Fruit fly (Drosophila melanogaster) whole organism, prepupa: Measurements from ENCODE around the gene CG10336.

Source experiments
- Blimp-1 ChIP-seq: fragments of 200-800 bp; sonication (Bioruptor generic); optimal IDR thresholded peaks from 3 replicates; lab custom pipeline; 2017; ENCODE audit warnings: missing biosample characterization, missing genetic modification characterization, mild to moderate bottlenecking, moderate library complexity, missing genetic modification reagents
- CG10631 ChIP-seq: fragments of 200-800 bp; sonication (Bioruptor generic); optimal IDR thresholded peaks from 2 replicates; lab custom pipeline; 2016; ENCODE audit warnings: missing biosample characterization, missing genetic modification characterization
- CG10669 ChIP-seq: fragments of 200-800 bp; sonication (Bioruptor generic); optimal IDR thresholded peaks from 3 replicates; lab custom pipeline; 2018; ENCODE audit warnings: missing biosample characterization, mild to moderate bottlenecking, missing genetic modification characterization, moderate library complexity
- CG11294 ChIP-seq: fragments of 200-800 bp; sonication (Bioruptor generic); IDR thresholded peaks from 2 replicates; pipeline ENCODE4 v1.3.6; 2022; ENCODE audit warnings: missing biosample characterization, missing genetic modification characterization
- CG11762 ChIP-seq: fragments of 200-800 bp; sonication (Bioruptor generic); optimal IDR thresholded peaks from 3 replicates; lab custom pipeline; 2016; ENCODE audit warnings: missing biosample characterization, missing genetic modification characterization; ENCODE audit not compliant: insufficient read depth
- CG16779 ChIP-seq: fragments of 200-800 bp; sonication (Bioruptor generic); optimal IDR thresholded peaks from 3 replicates; lab custom pipeline; 2017; ENCODE audit warnings: missing biosample characterization, mild to moderate bottlenecking, missing genetic modification characterization
- CG3032 ChIP-seq: fragments of 200-800 bp; optimal IDR thresholded peaks from 2 replicates; lab custom pipeline; 2019; ENCODE audit warnings: missing biosample characterization, mild to moderate bottlenecking, missing genetic modification characterization, moderate library complexity
- CG32006 ChIP-seq: fragments of 200-800 bp; sonication (Bioruptor generic); optimal IDR thresholded peaks from 3 replicates; lab custom pipeline; 2017; ENCODE audit warnings: missing biosample characterization, mild to moderate bottlenecking, missing genetic modification characterization
- CG34406 ChIP-seq: fragments of 200-800 bp; sonication (Bioruptor generic); optimal IDR thresholded peaks from 3 replicates; lab custom pipeline; 2016; ENCODE audit warnings: missing biosample characterization, missing genetic modification characterization
- CG3919 ChIP-seq: fragments of 200-800 bp; sonication (Bioruptor generic); optimal IDR thresholded peaks from 3 replicates; lab custom pipeline; 2016; ENCODE audit warnings: missing biosample characterization, missing genetic modification characterization
- CG6163 ChIP-seq: fragments of 200-800 bp; sonication (Bioruptor generic); IDR thresholded peaks from 3 replicates; pipeline ENCODE4 v1.3.6; 2022; ENCODE audit warnings: missing biosample characterization, missing genetic modification characterization
- CG6276 ChIP-seq: fragments of 200-800 bp; sonication (Bioruptor generic); optimal IDR thresholded peaks from 2 replicates; lab custom pipeline; 2017; ENCODE audit warnings: missing biosample characterization, mild to moderate bottlenecking, missing genetic modification characterization
- CG6792 ChIP-seq: fragments of 200-800 bp; sonication (Bioruptor generic); optimal IDR thresholded peaks from 3 replicates; lab custom pipeline; 2016; ENCODE audit warnings: missing biosample characterization, missing genetic modification characterization
- CG6854 ChIP-seq: fragments of 200-800 bp; sonication (Bioruptor generic); optimal IDR thresholded peaks from 2 replicates; lab custom pipeline; 2017; ENCODE audit warnings: missing biosample characterization, mild to moderate bottlenecking, missing genetic modification characterization
- CG7368 ChIP-seq: fragments of 200-800 bp; sonication (Bioruptor generic); optimal IDR thresholded peaks from 3 replicates; lab custom pipeline; 2016; ENCODE audit warnings: missing biosample characterization, missing genetic modification characterization
- CG8119 ChIP-seq: fragments of 200-800 bp; sonication (Bioruptor generic); IDR thresholded peaks from 3 replicates; pipeline ENCODE4 v1.3.6; 2022; ENCODE audit warnings: missing biosample characterization, missing genetic modification characterization
- CG8632 ChIP-seq: fragments of 200-800 bp; sonication (Bioruptor generic); optimal IDR thresholded peaks from 3 replicates; lab custom pipeline; 2016; ENCODE audit warnings: missing biosample characterization, missing genetic modification characterization
- CG9139 ChIP-seq: fragments of 200-800 bp; sonication (Bioruptor generic); optimal IDR thresholded peaks from 3 replicates; lab custom pipeline; 2017; ENCODE audit warnings: missing biosample characterization, mild to moderate bottlenecking, missing genetic modification characterization
- Eip78C ChIP-seq: fragments of 200-800 bp; sonication (Bioruptor generic); peaks from one replicate; lab custom pipeline; 2016; ENCODE audit warnings: missing biosample characterization, missing genetic modification characterization
- Eip93F ChIP-seq: fragments of 200-800 bp; sonication (Bioruptor generic); optimal IDR thresholded peaks from 2 replicates; lab custom pipeline; 2016; ENCODE audit warnings: missing biosample characterization, mild to moderate bottlenecking, missing genetic modification characterization
- Ets21C ChIP-seq: fragments of 200-800 bp; sonication (Bioruptor generic); optimal IDR thresholded peaks from 3 replicates; lab custom pipeline; 2016; ENCODE audit warnings: missing biosample characterization, missing genetic modification characterization
- Ets96B ChIP-seq: fragments of 200-800 bp; optimal IDR thresholded peaks from 2 replicates; lab custom pipeline; 2019; ENCODE audit warnings: missing biosample characterization, mild to moderate bottlenecking, missing genetic modification characterization, moderate library complexity
- Hr39 ChIP-seq: fragments of 200-800 bp; sonication (Bioruptor generic); optimal IDR thresholded peaks from 2 replicates; lab custom pipeline; 2016; ENCODE audit warnings: missing biosample characterization, missing genetic modification characterization
- Hr4 ChIP-seq: fragments of 200-800 bp; sonication (Bioruptor generic); optimal IDR thresholded peaks from 3 replicates; lab custom pipeline; 2016; ENCODE audit warnings: missing biosample characterization, missing genetic modification characterization
- Lpt ChIP-seq: fragments of 200-800 bp; sonication (Bioruptor generic); optimal IDR thresholded peaks from 3 replicates; lab custom pipeline; 2016; ENCODE audit warnings: missing biosample characterization, missing genetic modification characterization
- OdsH ChIP-seq: fragments of 200-800 bp; sonication (Bioruptor generic); optimal IDR thresholded peaks from 3 replicates; lab custom pipeline; 2016; ENCODE audit warnings: missing biosample characterization, missing genetic modification characterization
- Smox ChIP-seq: fragments of 200-800 bp; sonication (Bioruptor generic); optimal IDR thresholded peaks from 3 replicates; lab custom pipeline; 2016; ENCODE audit warnings: missing biosample characterization, missing genetic modification characterization
- Sox14 ChIP-seq: fragments of 200-800 bp; sonication (Bioruptor generic); optimal IDR thresholded peaks from 3 replicates; lab custom pipeline; 2016; ENCODE audit warnings: missing biosample characterization, missing genetic modification characterization
- Sox15 ChIP-seq: fragments of 200-800 bp; sonication (Bioruptor generic); optimal IDR thresholded peaks from 3 replicates; lab custom pipeline; 2016; ENCODE audit warnings: missing biosample characterization, missing genetic modification characterization
- achi ChIP-seq: fragments of 200-800 bp; sonication (Bioruptor generic); optimal IDR thresholded peaks from 3 replicates; lab custom pipeline; 2016; ENCODE audit warnings: missing biosample characterization, missing genetic modification characterization
- acj6 ChIP-seq: fragments of 200-800 bp; sonication (Bioruptor generic); optimal IDR thresholded peaks from 3 replicates; lab custom pipeline; 2016; ENCODE audit warnings: missing biosample characterization, missing genetic modification characterization
- dac ChIP-seq: fragments of 200-800 bp; sonication (Bioruptor generic); optimal IDR thresholded peaks from 2 replicates; lab custom pipeline; 2017; ENCODE audit warnings: missing biosample characterization, mild to moderate bottlenecking, missing genetic modification characterization
- eg ChIP-seq: fragments of 200-800 bp; sonication (Bioruptor generic); IDR thresholded peaks from 3 replicates; pipeline ENCODE4 v1.3.6; 2022; ENCODE audit warnings: missing biosample characterization, missing genetic modification characterization
- esn ChIP-seq: fragments of 200-800 bp; sonication (Bioruptor generic); optimal IDR thresholded peaks from 2 replicates; lab custom pipeline; 2016; ENCODE audit warnings: missing biosample characterization, mild to moderate bottlenecking, missing genetic modification characterization, moderate library complexity
- fd59A ChIP-seq: fragments of 200-800 bp; sonication (Bioruptor generic); optimal IDR thresholded peaks from 2 replicates; lab custom pipeline; 2017; ENCODE audit warnings: missing biosample characterization, mild to moderate bottlenecking, missing genetic modification characterization, missing genetic modification reagents
- fd85E ChIP-seq: fragments of 200-800 bp; sonication (Bioruptor generic); optimal IDR thresholded peaks from 3 replicates; lab custom pipeline; 2016; ENCODE audit warnings: missing biosample characterization, missing genetic modification characterization
- fkh ChIP-seq: fragments of 200-800 bp; sonication (Bioruptor generic); optimal IDR thresholded peaks from 3 replicates; lab custom pipeline; 2017; ENCODE audit warnings: missing biosample characterization, mild to moderate bottlenecking, missing genetic modification characterization, moderate library complexity
- lz ChIP-seq: fragments of 200-800 bp; sonication (Bioruptor generic); optimal IDR thresholded peaks from 3 replicates; lab custom pipeline; 2016; ENCODE audit warnings: missing biosample characterization, missing genetic modification characterization
- net ChIP-seq: fragments of 200-800 bp; sonication (Bioruptor generic); optimal IDR thresholded peaks from 3 replicates; lab custom pipeline; 2016; ENCODE audit warnings: missing biosample characterization, missing genetic modification characterization
- spab ChIP-seq: fragments of 200-800 bp; sonication (Bioruptor generic); optimal IDR thresholded peaks from 2 replicates; lab custom pipeline; 2017; ENCODE audit warnings: missing biosample characterization, mild to moderate bottlenecking, missing genetic modification characterization, missing genetic modification reagents
- ss ChIP-seq, 2 experiments: fragments of 200-800 bp; sonication (Bioruptor generic); optimal IDR thresholded peaks; 2 replicates in 1 of 2; 3 replicates in 1 of 2; lab custom pipeline; 2017 to 2018; ENCODE audit warnings: mild to moderate bottlenecking in 2 of 2, missing biosample characterization in 2 of 2, missing genetic modification characterization in 2 of 2, moderate library complexity in 1 of 2
- svp ChIP-seq: fragments of 200-800 bp; sonication (Bioruptor generic); peaks from one replicate; lab custom pipeline; 2016; ENCODE audit warnings: missing biosample characterization, missing genetic modification characterization
- topi ChIP-seq: fragments of 200-800 bp; sonication (Bioruptor generic); optimal IDR thresholded peaks from 3 replicates; lab custom pipeline; 2016; ENCODE audit warnings: missing biosample characterization, missing genetic modification characterization
- vri ChIP-seq: fragments of 200-800 bp; sonication (Bioruptor generic); optimal IDR thresholded peaks from 3 replicates; lab custom pipeline; 2016; ENCODE audit warnings: missing biosample characterization, mild to moderate bottlenecking, missing genetic modification characterization

CG10336 gene

dm6 chr2L:18653328-18653675 lies 36.0 kb upstream of the CG10336 start (continued):
- TF ChIP-seq esn (GFP tag; lab: Kevin White, UChicago) = peak; percentile 90
- peak; percentile 73 for TF ChIP-seq CG7368
- TF ChIP-seq CG6276 (GFP tag; lab: Kevin White, UChicago) = peak; percentile 28
- peak; percentile 48 for TF ChIP-seq CG9139 (GFP tag; lab: Kevin White, UChicago)
- peak; percentile 70 for TF ChIP-seq Sox15
- peak; percentile 97 for TF ChIP-seq svp
- peak; percentile 82 for TF ChIP-seq CG3032 (tag; lab: Kevin White, UChicago)
- TF ChIP-seq CG6163 (GFP tag; lab: Robert Waterston, UW) = peak; percentile 84
- TF ChIP-seq Smox (GFP tag; lab: Kevin White, UChicago) = peak; percentile 92
- TF ChIP-seq Sox14 (GFP tag; lab: Kevin White, UChicago) = peak; percentile 84
- TF ChIP-seq Blimp-1 = peak; percentile 60
- peak; percentile 82 for TF ChIP-seq CG34406 (GFP tag; lab: Kevin White, UChicago)
- TF ChIP-seq OdsH = peak; percentile 80
- peak; percentile 82 for TF ChIP-seq lz
- peak; percentile 78 for TF ChIP-seq net (GFP tag; lab: Kevin White, UChicago)
- peak; percentile 95 for TF ChIP-seq topi
- peak; percentile 85 for TF ChIP-seq Ets96B (tag; lab: Kevin White, UChicago)
- TF ChIP-seq Hr39 (GFP tag; lab: Kevin White, UChicago) = peak; percentile 87
- TF ChIP-seq CG16779 (tag; lab: Kevin White, UChicago) = no peak
- TF ChIP-seq CG10631 (GFP tag; lab: Kevin White, UChicago) = peak; percentile 78
- TF ChIP-seq Eip78C = peak; percentile 97
- TF ChIP-seq dac (GFP tag; lab: Kevin White, UChicago) = no peak
- TF ChIP-seq eg (GFP tag; lab: Robert Waterston, UW) = peak; percentile 72; the same call in 2 of the 3 replicates
- TF ChIP-seq Hr4 = peak; percentile 63
- peak; percentile 85 for TF ChIP-seq achi
- peak; percentile 83 for TF ChIP-seq acj6 (GFP tag; lab: Kevin White, UChicago)
- peak; percentile 62; the same call in 2 of the 3 replicates for TF ChIP-seq CG8119
- TF ChIP-seq, all 60 proteins: peak for 52

dm6 chr2L:18656691-18657237 lies 32.6 kb upstream of the CG10336 start:
- no peak for TF ChIP-seq vri (GFP tag; lab: Kevin White, UChicago)
- peak; percentile 25 for TF ChIP-seq svp
- peak; percentile 6 for TF ChIP-seq CG32006
- TF ChIP-seq Eip78C = peak; percentile 20
- no peak for TF ChIP-seq CG11762 (GFP tag; lab: Kevin White, UChicago)
- peak; percentile 22; the same call in 1 of the 3 replicates for TF ChIP-seq eg (GFP tag; lab: Robert Waterston, UW)
- TF ChIP-seq Blimp-1 = no peak

dm6 chr2L:18658108-18658507 lies 31.2 kb upstream of the CG10336 start:
- TF ChIP-seq CG9139 (GFP tag; lab: Kevin White, UChicago) (no peak), Eip78C (peak; percentile 61), Hr4 (peak; percentile 1)
- TF ChIP-seq, all 60 proteins: peak for 2

- TF ChIP-seq fkh (GFP tag; lab: Kevin White, UChicago) (no peak), fd85E (no peak), CG8119 (0 out of 3 replicates have a peak, but pooled peaks have one; percentile 20), ss (GFP tag; optimal IDR thresholded peaks at IDR 0.05; lab: Kevin White, UChicago) (no peak), CG6854 (no peak), achi (no peak), CG11762 (GFP tag; lab: Kevin White, UChicago) (no peak), vri (GFP tag; lab: Kevin White, UChicago) (no peak), topi (peak; percentile 14), Hr39 (GFP tag; lab: Kevin White, UChicago) (no peak), eg (GFP tag; lab: Robert Waterston, UW) (peak; percentile 57), spab (no peak), CG6792 (GFP tag; lab: Kevin White, UChicago) (no peak), CG8632 (no peak), lz (peak; percentile 21), CG10631 (GFP tag; lab: Kevin White, UChicago) (peak; percentile 26), esn (GFP tag; lab: Kevin White, UChicago) (peak; percentile 39), CG3919 (GFP tag; lab: Kevin White, UChicago) (peak; percentile 18), Blimp-1 (no peak), Eip78C (peak; percentile 74), fd59A (GFP tag; lab: Kevin White, UChicago) (no peak), CG16779 (tag; lab: Kevin White, UChicago) (no peak), Lpt (peak; percentile 25), Ets21C (GFP tag; lab: Kevin White, UChicago) (no peak), acj6 (GFP tag; lab: Kevin White, UChicago) (peak; percentile 7), Eip93F (GFP tag; lab: Kevin White, UChicago) (no peak), CG9139 (GFP tag; lab: Kevin White, UChicago) (no peak), CG10669 (GFP tag; lab: Kevin White, UChicago) (no peak), CG11294 (GFP tag; lab: Robert Waterston, UW) (no peak)
These were observed 25.9 kb upstream of the CG10336 start for dm6 chr2L:18663395-18663794.
